Worm (Caenorhabditis elegans) whole organism, L3 larva: ENCODE measurements around the gene T06D8.9.

Experiments
- ZK546.5 ChIP-seq: sonication (generic microtip); optimal IDR thresholded peaks from 2 replicates; lab custom pipeline; 2017; ENCODE audit warnings: missing biosample characterization, missing genetic modification characterization
- aly-2 ChIP-seq: fragments of 150-350 bp; optimal IDR thresholded peaks from 2 replicates; lab custom pipeline; 2014; ENCODE audit warnings: missing biosample characterization, missing genetic modification characterization
- ama-1 ChIP-seq: fragments of 150-350 bp; optimal IDR thresholded peaks from 2 replicates; lab custom pipeline; 2018
- ceh-16 ChIP-seq: sonication (generic microtip); optimal IDR thresholded peaks from 2 replicates; lab custom pipeline; 2017; ENCODE audit warnings: missing biosample characterization, missing genetic modification characterization
- ceh-28 ChIP-seq: fragments of 150-350 bp; optimal IDR thresholded peaks from 2 replicates; lab custom pipeline; 2014; ENCODE audit warnings: missing biosample characterization, missing genetic modification reagents, missing genetic modification characterization
- ceh-82 ChIP-seq: fragments of 150-350 bp; optimal IDR thresholded peaks from 2 replicates; lab custom pipeline; 2014; ENCODE audit warnings: missing biosample characterization, missing genetic modification characterization
- daf-12 ChIP-seq: fragments of 150-350 bp; optimal IDR thresholded peaks from 2 replicates; lab custom pipeline; 2014; ENCODE audit warnings: missing biosample characterization, missing genetic modification reagents, missing genetic modification characterization
- elt-1 ChIP-seq: fragments of 150-350 bp; optimal IDR thresholded peaks from 2 replicates; lab custom pipeline; 2014; ENCODE audit warnings: missing biosample characterization, missing genetic modification characterization
- elt-2 ChIP-seq: sonication (generic microtip); optimal IDR thresholded peaks from 2 replicates; lab custom pipeline; 2016; ENCODE audit warnings: missing genetic modification reagents, mild to moderate bottlenecking, missing genetic modification characterization, missing compliant biosample characterization
- elt-3 ChIP-seq, 3 experiments: fragments of 150-350 bp in 1 of 3; sonication (generic microtip) in 2 of 3; optimal IDR thresholded peaks; 2 replicates in 2 of 3; 4 replicates in 1 of 3; lab custom pipeline; 2014 to 2017; ENCODE audit warnings: missing biosample characterization in 3 of 3, missing genetic modification characterization in 3 of 3
- eor-1 ChIP-seq, 2 experiments: fragments of 150-350 bp; optimal IDR thresholded peaks; 2 replicates each; lab custom pipeline; 2014 to 2018; ENCODE audit warnings: missing biosample characterization in 2 of 2, missing genetic modification characterization in 2 of 2
- fkh-10 ChIP-seq: sonication (generic microtip); optimal IDR thresholded peaks from 2 replicates; lab custom pipeline; 2017; ENCODE audit warnings: missing biosample characterization, missing genetic modification reagents, missing genetic modification characterization
- lin-15B ChIP-seq: fragments of 150-350 bp; optimal IDR thresholded peaks from 2 replicates; lab custom pipeline; 2014; ENCODE audit warnings: missing biosample characterization, missing genetic modification characterization
- lsy-12 ChIP-seq: sonication (generic microtip); optimal IDR thresholded peaks from 2 replicates; lab custom pipeline; 2016; ENCODE audit warnings: mild to moderate bottlenecking, missing genetic modification characterization, missing compliant biosample characterization
- mdl-1 ChIP-seq: fragments of 150-350 bp; optimal IDR thresholded peaks from 2 replicates; lab custom pipeline; 2014; ENCODE audit warnings: missing biosample characterization, missing genetic modification characterization
- mml-1 ChIP-seq: fragments of 150-350 bp; sonication (generic microtip); optimal IDR thresholded peaks from 3 replicates; lab custom pipeline; 2014; ENCODE audit warnings: missing biosample characterization, missing genetic modification characterization
- nfya-1 ChIP-seq: sonication (generic microtip); optimal IDR thresholded peaks from 2 replicates; lab custom pipeline; 2017; ENCODE audit warnings: missing genetic modification characterization, mild to moderate bottlenecking, missing compliant biosample characterization, antibody characterized with exemption, moderate library complexity; ENCODE audit not compliant: insufficient read depth
- nhr-11 ChIP-seq: fragments of 150-350 bp; optimal IDR thresholded peaks from 2 replicates; lab custom pipeline; 2014; ENCODE audit warnings: missing biosample characterization, missing genetic modification characterization
- nhr-12 ChIP-seq: fragments of 150-350 bp; optimal IDR thresholded peaks from 2 replicates; lab custom pipeline; 2014; ENCODE audit warnings: missing biosample characterization, missing genetic modification characterization
- nhr-23 ChIP-seq: fragments of 150-350 bp; optimal IDR thresholded peaks from 2 replicates; lab custom pipeline; 2014; ENCODE audit warnings: missing biosample characterization, missing genetic modification reagents, missing genetic modification characterization
- nhr-237 ChIP-seq: fragments of 150-350 bp; optimal IDR thresholded peaks from 2 replicates; lab custom pipeline; 2014; ENCODE audit warnings: missing biosample characterization, missing genetic modification characterization
- nhr-25 ChIP-seq: sonication (generic microtip); optimal IDR thresholded peaks from 2 replicates; lab custom pipeline; 2017; ENCODE audit warnings: missing biosample characterization, missing genetic modification characterization
- nhr-43 ChIP-seq: sonication (generic microtip); optimal IDR thresholded peaks from 2 replicates; lab custom pipeline; 2016; ENCODE audit warnings: mild to moderate bottlenecking, missing genetic modification characterization, missing compliant biosample characterization; ENCODE audit not compliant: poor library complexity, severe bottlenecking
- nhr-67 ChIP-seq: fragments of 150-350 bp; optimal IDR thresholded peaks from 2 replicates; lab custom pipeline; 2014; ENCODE audit warnings: missing biosample characterization, missing genetic modification characterization
- nhr-77 ChIP-seq: fragments of 150-350 bp; optimal IDR thresholded peaks from 2 replicates; lab custom pipeline; 2014; ENCODE audit warnings: missing biosample characterization, missing genetic modification characterization
- pha-4 ChIP-seq: fragments of 150-350 bp; optimal IDR thresholded peaks from 2 replicates; lab custom pipeline; 2014; ENCODE audit warnings: missing biosample characterization, missing genetic modification reagents, missing genetic modification characterization
- pqm-1 ChIP-seq: fragments of 150-350 bp; optimal IDR thresholded peaks from 2 replicates; lab custom pipeline; 2017; ENCODE audit warnings: missing biosample characterization, missing genetic modification characterization, inconsistent platforms
- skn-1 ChIP-seq: fragments of 150-350 bp; optimal IDR thresholded peaks from 2 replicates; lab custom pipeline; 2014; ENCODE audit warnings: missing biosample characterization, missing genetic modification characterization
- tbx-2 ChIP-seq: sonication (generic microtip); optimal IDR thresholded peaks from 2 replicates; lab custom pipeline; 2016; ENCODE audit warnings: mild to moderate bottlenecking, missing genetic modification characterization, missing compliant biosample characterization
- unc-39 ChIP-seq: sonication (generic microtip); optimal IDR thresholded peaks from 4 replicates; lab custom pipeline; 2017; ENCODE audit warnings: missing biosample characterization, missing genetic modification characterization
- unc-62 ChIP-seq: fragments of 150-350 bp; sonication (generic microtip); optimal IDR thresholded peaks from 4 replicates; lab custom pipeline; 2014; ENCODE audit warnings: missing biosample characterization, missing genetic modification reagents, missing genetic modification characterization
- zag-1 ChIP-seq: fragments of 150-350 bp; optimal IDR thresholded peaks from 2 replicates; lab custom pipeline; 2014; ENCODE audit warnings: missing biosample characterization, missing genetic modification characterization
- ztf-11 ChIP-seq: fragments of 150-350 bp; optimal IDR thresholded peaks from 2 replicates; lab custom pipeline; 2014; ENCODE audit warnings: missing biosample characterization, missing genetic modification characterization
- ztf-4 ChIP-seq: fragments of 150-350 bp; optimal IDR thresholded peaks from 2 replicates; lab custom pipeline; 2014; ENCODE audit warnings: missing biosample characterization, missing genetic modification characterization

Gene T06D8.9

ce11 chrII:11236274-11236673 is 3.1 kb upstream of the T06D8.9 start, which contains the start of gene cchl-1 (continued):
- TF ChIP-seq lin-15B (tag; lab: Kevin White, UChicago), result peak; percentile 29
- no peak for TF ChIP-seq ztf-4 (tag; lab: Kevin White, UChicago)

DNA sequence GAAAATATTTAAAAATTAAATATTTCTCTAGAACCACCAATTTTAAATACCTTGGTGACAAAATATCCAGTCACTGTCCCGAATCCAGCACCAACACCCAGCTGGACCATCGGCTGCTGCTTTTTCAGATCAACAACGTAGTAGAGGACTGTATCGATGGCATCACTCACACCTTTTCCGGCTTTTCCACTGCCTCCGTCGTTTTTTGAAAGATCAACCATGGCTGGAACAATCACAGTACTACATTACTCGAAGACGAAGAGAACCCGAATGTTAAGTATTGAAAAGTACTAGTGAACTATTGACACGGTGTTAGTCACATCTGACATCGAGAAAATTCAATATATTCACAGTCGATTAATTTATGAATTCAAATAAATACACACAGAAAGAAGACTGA is 2.3 kb upstream of the T06D8.9 start, which contains the start of gene fndc-1:
TSS of gene fndc-1 (minus strand) at position 227 of the 400 bp plus-strand sequence.
- TF ChIP-seq ztf-11 (no peak), ama-1 (lab: Kevin White, UChicago) (peak; percentile 25)

DNA sequence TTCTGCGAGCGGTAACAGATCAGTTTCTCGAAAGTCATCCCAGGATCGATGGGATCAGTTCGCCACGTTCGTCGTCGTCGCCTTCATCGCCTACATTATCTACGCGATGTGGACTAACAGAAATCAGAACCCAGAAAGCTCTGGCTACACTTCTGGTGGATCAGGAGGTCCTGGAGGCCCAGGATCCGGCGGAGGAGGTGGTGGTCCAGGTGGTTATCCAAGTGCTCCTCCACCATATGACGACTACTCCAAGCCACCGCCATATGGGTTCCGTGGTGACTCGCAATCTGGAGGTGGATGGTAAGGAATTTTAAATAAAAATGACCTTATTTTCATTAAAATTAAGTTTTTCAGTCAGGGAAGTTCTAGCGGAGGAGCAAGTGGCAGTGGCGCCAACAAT is 817 bp downstream of the T06D8.9 start:
- TF ChIP-seq nhr-237 (tag; lab: Kevin White, UChicago) (no peak), nhr-11 (no peak), lin-15B (tag; lab: Kevin White, UChicago) (no peak), pqm-1 (tag; lab: Kevin White, UChicago) (no peak)

ce11 chrII:11240963-11241362 is 1.6 kb downstream of the T06D8.9 start:
- no peak for TF ChIP-seq ceh-82
- TF ChIP-seq nhr-11, result no peak
- no peak for TF ChIP-seq nfya-1 (tag; lab: Kevin White, UChicago)
- TF ChIP-seq nhr-25 (tag; lab: Kevin White, UChicago), result no peak
- no peak for TF ChIP-seq nhr-67 (tag; lab: Kevin White, UChicago)
- TF ChIP-seq eor-1 (tag; optimal IDR thresholded peaks at IDR 0.05; lab: Kevin White, UChicago), result no peak
- TF ChIP-seq tbx-2 (tag; lab: Kevin White, UChicago), result no peak
- TF ChIP-seq mml-1 (tag; lab: Kevin White, UChicago), result no peak
- TF ChIP-seq skn-1, result no peak
- no peak for TF ChIP-seq nhr-43 (tag; lab: Kevin White, UChicago)
- TF ChIP-seq mdl-1, result no peak
- TF ChIP-seq daf-12, result no peak
- TF ChIP-seq pha-4 (tag; lab: Kevin White, UChicago), result no peak
- TF ChIP-seq ceh-28 (tag; lab: Kevin White, UChicago), result no peak
- TF ChIP-seq ZK546.5 (tag; lab: Kevin White, UChicago), result no peak
- no peak for TF ChIP-seq lin-15B (tag; lab: Kevin White, UChicago)
- TF ChIP-seq unc-62, result no peak

DNA sequence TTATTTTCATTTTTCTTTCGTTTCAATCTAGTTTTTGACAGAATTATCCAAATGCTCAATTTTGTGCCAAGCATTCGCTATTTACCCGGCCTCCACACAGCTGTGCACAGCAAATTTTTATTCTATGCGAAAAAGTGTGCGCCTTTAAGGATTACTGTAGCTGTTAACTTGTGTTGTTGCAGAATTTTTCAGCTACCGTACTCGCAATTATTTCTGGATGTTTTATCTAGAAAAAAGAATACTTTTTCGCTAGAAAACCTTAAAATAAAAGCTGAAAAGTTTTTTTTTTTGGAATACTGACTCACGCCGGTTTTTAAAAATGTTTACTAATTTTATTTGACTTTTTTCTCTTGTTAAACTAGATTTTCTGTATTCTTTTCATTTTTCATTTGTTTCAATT is 2.1 kb downstream of the T06D8.9 start:
- no peak for TF ChIP-seq ama-1 (lab: Kevin White, UChicago)
- no peak for TF ChIP-seq nhr-12 (tag; lab: Kevin White, UChicago)
- TF ChIP-seq nhr-23, result no peak
- no peak for TF ChIP-seq elt-1 (tag; lab: Kevin White, UChicago)
- TF ChIP-seq fkh-10 (GFP tag; lab: Kevin White, UChicago), result no peak
- TF ChIP-seq zag-1 (tag; lab: Kevin White, UChicago), result no peak
- no peak for TF ChIP-seq unc-39 (tag; lab: Kevin White, UChicago)
- no peak for TF ChIP-seq nhr-77 (tag; lab: Kevin White, UChicago)
- TF ChIP-seq tbx-2 (tag; lab: Kevin White, UChicago), result no peak
- TF ChIP-seq ztf-11, result no peak
- no peak for TF ChIP-seq nhr-67 (tag; lab: Kevin White, UChicago)
- no peak for TF ChIP-seq pqm-1 (tag; lab: Kevin White, UChicago)
- no peak for TF ChIP-seq nhr-25 (tag; lab: Kevin White, UChicago)
- TF ChIP-seq lsy-12 (tag; lab: Kevin White, UChicago), result no peak

DNA sequence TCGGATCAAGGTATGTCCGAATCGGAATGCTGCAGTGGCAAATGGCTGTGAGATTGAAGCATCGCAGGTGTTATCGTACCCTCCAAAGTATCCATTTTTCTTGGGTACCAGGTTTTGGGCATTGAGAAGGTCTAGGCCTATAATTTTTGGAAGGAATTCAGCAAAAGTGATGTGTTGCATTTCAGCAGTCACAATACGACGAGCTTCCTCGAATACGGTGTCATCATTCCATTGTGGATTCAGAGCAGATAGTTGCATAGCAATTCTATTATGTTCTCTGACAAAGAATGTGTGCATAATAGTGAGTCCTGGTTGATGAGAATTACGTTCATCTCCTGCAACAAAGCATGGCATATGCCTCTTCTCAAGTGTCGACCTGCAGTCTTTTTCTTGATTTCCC is 3.5 kb downstream of the T06D8.9 start:
- TF ChIP-seq skn-1, result no peak
- TF ChIP-seq unc-62, result no peak
- TF ChIP-seq nhr-12 (tag; lab: Kevin White, UChicago), result no peak
- no peak for TF ChIP-seq pqm-1 (tag; lab: Kevin White, UChicago)
- no peak for TF ChIP-seq elt-3 (tag; optimal IDR thresholded peaks at IDR 0.05; lab: Kevin White, UChicago)
- no peak for TF ChIP-seq elt-2 (tag; lab: Kevin White, UChicago)
- no peak for TF ChIP-seq ceh-16 (tag; lab: Kevin White, UChicago)
- no peak for TF ChIP-seq nhr-23
- no peak for TF ChIP-seq aly-2 (tag; lab: Kevin White, UChicago)
- TF ChIP-seq nhr-43 (tag; lab: Kevin White, UChicago), result no peak
